Worm (Caenorhabditis elegans): ENCODE results near the gene plx-1.
A peak's percentile ranks its signal among the peaks of the same experiment; 100 is the strongest.

The plx-1 gene

ce11 chrIV:1005761-1006160, 46.4 kb downstream of the plx-1 start, which contains the start of gene immp-2:
Gene immp-2, minus strand, starts transcription at chrIV:1005861.
- no peak for TF ChIP-seq unc-86 (tag; optimal IDR thresholded peaks at IDR 0.05)
- TF ChIP-seq lir-3 (tag; optimal IDR thresholded peaks at IDR 0.05; ENCODE audit: poor library complexity) = no peak
- no peak for TF ChIP-seq aly-2 (tag; optimal IDR thresholded peaks at IDR 0.05)
- TF ChIP-seq pqm-1 (tag; optimal IDR thresholded peaks at IDR 0.05) = no peak
- TF ChIP-seq nhr-28 (tag; optimal IDR thresholded peaks at IDR 0.05) = no peak
- TF ChIP-seq swsn-7 (tag; optimal IDR thresholded peaks at IDR 0.05) = no peak
- TF ChIP-seq mab-9 (GFP tag; IDR thresholded peaks at IDR 0.05) = no peak
- TF ChIP-seq mef-2 (tag; optimal IDR thresholded peaks at IDR 0.05) = no peak
- TF ChIP-seq nhr-84 (tag; optimal IDR thresholded peaks at IDR 0.05) = no peak
- TF ChIP-seq fkh-8 (tag; optimal IDR thresholded peaks at IDR 0.05) = no peak
- TF ChIP-seq ceh-90 (tag; optimal IDR thresholded peaks at IDR 0.05) = no peak
- no peak for TF ChIP-seq egl-13 (tag; optimal IDR thresholded peaks at IDR 0.05)
- no peak for TF ChIP-seq vab-15 (tag; optimal IDR thresholded peaks at IDR 0.05)
- TF ChIP-seq ceh-88 (GFP tag; IDR thresholded peaks at IDR 0.05) = no peak
- no peak for TF ChIP-seq grh-1 (GFP tag; IDR thresholded peaks at IDR 0.05)
- no peak for TF ChIP-seq nhr-237 (tag; optimal IDR thresholded peaks at IDR 0.05)
- TF ChIP-seq unc-130 (tag; optimal IDR thresholded peaks at IDR 0.05) = no peak
- no peak for TF ChIP-seq nhr-20 (tag; optimal IDR thresholded peaks at IDR 0.05)
- TF ChIP-seq hlh-4 (tag; optimal IDR thresholded peaks at IDR 0.05) = no peak
- no peak for TF ChIP-seq tlp-1 (tag; optimal IDR thresholded peaks at IDR 0.05)

- TF ChIP-seq unc-98 (GFP tag; IDR thresholded peaks at IDR 0.05) = no peak
Observed at ce11 chrIV:1006662-1007061, 47.3 kb downstream of the plx-1 start.

ce11 chrIV:1009546-1009945, 50.2 kb downstream of the plx-1 start, which contains the start of gene Y55F3AM.9:
Gene Y55F3AM.9, minus strand, starts transcription at chrIV:1009734.
- TF ChIP-seq zag-1 (tag; optimal IDR thresholded peaks at IDR 0.05) (no peak), xbp-1 (tag; optimal IDR thresholded peaks at IDR 0.05) (peak; percentile 37), egl-27 (tag; optimal IDR thresholded peaks at IDR 0.05) (no peak), sptf-1 (tag; optimal IDR thresholded peaks at IDR 0.05) (no peak), hpl-2 (GFP tag; optimal IDR thresholded peaks at IDR 0.05) (no peak), nhr-76 (tag; optimal IDR thresholded peaks at IDR 0.05) (no peak), lin-13 (GFP tag; optimal IDR thresholded peaks at IDR 0.05) (peak; percentile 3), zip-4 (GFP tag; optimal IDR thresholded peaks at IDR 0.05) (no peak), tlp-1 (tag; optimal IDR thresholded peaks at IDR 0.05) (no peak), ztf-11 (tag; optimal IDR thresholded peaks at IDR 0.05) (no peak), pqm-1 (tag; optimal IDR thresholded peaks at IDR 0.05) (no peak), snu-23 (GFP tag; optimal IDR thresholded peaks at IDR 0.05) (peak; percentile 66), lin-39 (tag; optimal IDR thresholded peaks at IDR 0.05) (no peak), ceh-8 (GFP tag; optimal IDR thresholded peaks at IDR 0.05) (no peak), elt-3 (tag; optimal IDR thresholded peaks at IDR 0.05) (no peak), lin-35 (GFP tag; optimal IDR thresholded peaks at IDR 0.05) (peak; percentile 64 to 79), nhr-19 (GFP tag; conservative IDR thresholded peaks at IDR 0.05) (no peak), F16B12.6 (tag; optimal IDR thresholded peaks at IDR 0.05) (peak; percentile 97), nhr-85 (tag) (no peak), hlh-4 (tag; optimal IDR thresholded peaks at IDR 0.05) (no peak), tbx-2 (tag; optimal IDR thresholded peaks at IDR 0.05) (peak; percentile 31), pag-3 (tag; optimal IDR thresholded peaks at IDR 0.05; ENCODE audit: borderline replicate concordance, insufficient read depth) (no peak), efl-3 (GFP tag; optimal IDR thresholded peaks at IDR 0.05) (no peak), fkh-8 (tag; optimal IDR thresholded peaks at IDR 0.05) (peak; percentile 60), mab-9 (GFP tag; IDR thresholded peaks at IDR 0.05) (no peak), isw-1 (GFP tag; IDR thresholded peaks at IDR 0.05) (peak; percentile 40), nhr-237 (tag; optimal IDR thresholded peaks at IDR 0.05) (no peak), mep-1 (tag; optimal IDR thresholded peaks at IDR 0.05) (peak; percentile 62), ces-1 (GFP tag; optimal IDR thresholded peaks at IDR 0.05) (no peak), nhr-71 (tag; optimal IDR thresholded peaks at IDR 0.05) (no peak), unc-30 (tag; optimal IDR thresholded peaks at IDR 0.05) (no peak), swsn-7 (tag; optimal IDR thresholded peaks at IDR 0.05) (no peak), unc-98 (GFP tag; IDR thresholded peaks at IDR 0.05) (no peak), alr-1 (tag; optimal IDR thresholded peaks at IDR 0.05; ENCODE audit: borderline replicate concordance) (no peak), nhr-47 (tag; optimal IDR thresholded peaks at IDR 0.05) (peak; percentile 58), unc-62 (GFP tag; optimal IDR thresholded peaks at IDR 0.05) (no peak), elt-2 (tag; optimal IDR thresholded peaks at IDR 0.05) (no peak)
